Worm (Caenorhabditis elegans): ENCODE measurements around the gene Y94H6A.7.
"Not testable (repeated sequence)": the region's sequence is repeated elsewhere in the genome, so short reads cannot be mapped to it uniquely, and the experiment has no call there.

Gene Y94H6A.7

DNA sequence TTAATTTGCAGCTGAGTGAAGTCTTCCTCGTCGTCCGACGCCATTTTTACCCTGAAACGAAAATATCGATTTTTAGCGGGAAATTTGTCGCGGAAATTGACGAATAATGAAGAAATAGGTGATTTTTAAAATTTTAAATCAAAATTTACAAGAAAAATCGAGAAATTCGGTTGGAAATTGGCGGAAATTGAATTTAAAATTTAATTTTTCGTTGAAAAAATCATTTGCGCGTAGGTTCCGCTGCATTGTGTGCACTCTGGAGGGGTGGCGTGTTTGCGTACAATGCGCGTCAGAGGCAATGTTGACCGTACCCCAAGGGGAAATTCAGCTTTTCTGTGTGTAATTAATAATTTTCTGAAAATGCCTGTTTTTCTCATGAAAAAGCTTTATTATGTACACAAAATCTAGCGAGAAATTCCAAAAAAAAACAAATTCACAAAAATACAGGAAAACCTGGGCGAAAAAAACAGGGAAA is 12.4 kb downstream of the Y94H6A.7 start, which contains the start of gene Y94H6A.5 (continued):
- TF ChIP-seq die-1 (tag; optimal IDR thresholded peaks at IDR 0.05) (no peak), Y53G8AR.9 (GFP tag; conservative IDR thresholded peaks at IDR 0.05) (no peak), mes-4 (tag; optimal IDR thresholded peaks at IDR 0.05) (no peak), Y67H2A.10 (GFP tag; conservative IDR thresholded peaks at IDR 0.05) (no peak), ztf-18 (tag; optimal IDR thresholded peaks at IDR 0.05) (peak; percentile 26), ztf-28 (GFP tag; IDR thresholded peaks at IDR 0.05) (peak; percentile 72; the same call in 1 of the 2 replicates), attf-3 (GFP tag; conservative IDR thresholded peaks at IDR 0.05) (0 out of 2 replicates have a peak, but pooled peaks have one; percentile 21), snpc-1.3 (tag; optimal IDR thresholded peaks at IDR 0.05; ENCODE audit: insufficient read depth) (no peak), lag-1 (GFP tag; IDR thresholded peaks at IDR 0.05) (no peak), B0261.1 (tag; optimal IDR thresholded peaks at IDR 0.05) (no peak), ceh-58 (GFP tag; IDR thresholded peaks at IDR 0.05) (no peak), ets-4 (GFP tag; optimal IDR thresholded peaks at IDR 0.05) (no peak), tlf-1 (GFP tag; optimal IDR thresholded peaks at IDR 0.05) (no peak), repo-1 (tag; optimal IDR thresholded peaks at IDR 0.05) (no peak), rec-8 (tag; optimal IDR thresholded peaks at IDR 0.05) (no peak), F22D6.2 (tag; optimal IDR thresholded peaks at IDR 0.05) (no peak), egrh-3 (GFP tag; IDR thresholded peaks at IDR 0.05) (0 out of 2 replicates have a peak, but pooled peaks have one; percentile 9), F39B2.1 (GFP tag; IDR thresholded peaks at IDR 0.05) (no peak), nhr-179 (tag; optimal IDR thresholded peaks at IDR 0.05) (no peak), Y53F4B.3 (GFP tag; IDR thresholded peaks at IDR 0.05) (no peak), F33H1.4 (GFP tag; IDR thresholded peaks at IDR 0.05) (peak; percentile 32; the same call in 1 of the 2 replicates), B0336.3 (GFP tag; IDR thresholded peaks at IDR 0.05) (no peak), rpc-1 (optimal IDR thresholded peaks at IDR 0.05) (no peak), rpc-1 (tag; optimal IDR thresholded peaks at IDR 0.05) (no peak), hlh-12 (tag; optimal IDR thresholded peaks at IDR 0.05) (no peak), bed-1 (GFP tag; IDR thresholded peaks at IDR 0.05) (no peak), aptf-3 (GFP tag; IDR thresholded peaks at IDR 0.05) (no peak), hmg-20 (GFP tag; IDR thresholded peaks at IDR 0.05) (no peak), egl-18 (GFP tag; IDR thresholded peaks at IDR 0.05) (no peak), aptf-2 (GFP tag; conservative IDR thresholded peaks at IDR 0.05) (no peak), Y95B8A.8 (GFP tag; IDR thresholded peaks at IDR 0.05) (no peak)

DNA sequence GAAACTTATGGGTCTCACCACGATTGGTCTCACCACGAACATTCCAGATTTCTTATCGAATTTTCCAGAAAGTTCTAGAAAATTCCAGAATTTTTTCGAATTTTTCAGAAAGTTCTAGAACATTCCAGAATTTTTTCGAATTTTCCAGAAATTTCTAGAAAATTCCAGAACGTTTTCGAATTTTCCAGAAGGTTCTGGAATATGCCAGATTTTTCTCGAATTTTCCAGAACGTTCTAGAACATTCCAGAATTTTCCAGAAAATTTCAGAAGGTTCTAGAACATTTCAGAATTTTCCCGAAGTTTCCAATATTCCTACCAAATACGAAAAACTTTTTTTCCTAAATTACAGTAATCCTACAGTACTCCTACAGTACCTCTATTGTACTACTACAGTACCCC is 21.5 kb downstream of the Y94H6A.7 start:
- TF ChIP-seq rpc-1 (optimal IDR thresholded peaks at IDR 0.05) (peak; percentile 10), hsf-1 (GFP tag; IDR thresholded peaks at IDR 0.05) (peak; percentile 96)
- not testable (repeated sequence) for TF ChIP-seq rpc-1 (tag; optimal IDR thresholded peaks at IDR 0.05)

DNA sequence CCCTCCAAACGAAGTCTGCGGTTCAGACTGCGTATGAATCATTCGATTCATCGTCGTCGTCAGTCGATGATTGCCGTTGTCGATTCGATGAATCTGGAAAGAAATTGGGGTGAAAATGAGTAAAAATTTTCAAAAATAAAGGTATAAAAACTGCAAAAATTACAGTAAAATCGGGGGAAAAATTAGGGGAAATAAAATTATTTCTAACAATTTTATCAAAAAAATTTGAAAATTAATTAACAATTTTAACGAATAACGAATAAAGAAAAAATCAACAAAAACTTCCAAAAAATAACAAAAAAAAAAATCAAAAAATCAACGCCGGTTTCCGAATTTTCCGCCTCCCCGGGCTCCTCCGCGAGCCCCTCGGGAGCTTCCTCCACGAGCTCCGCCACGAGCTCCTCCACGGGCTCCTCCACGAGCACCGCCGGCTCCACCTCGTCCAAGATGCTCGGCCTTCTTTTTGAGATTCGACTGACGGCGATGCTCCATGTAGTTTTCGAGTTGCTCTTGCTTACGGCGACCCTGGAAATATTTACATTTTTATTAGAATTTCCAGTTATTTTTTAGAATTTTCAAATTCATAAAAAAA is 27.6 kb downstream of the Y94H6A.7 start, which contains the start of gene egrh-3:
Gene egrh-3 (minus strand): TSS at position 51 of the 592 bp plus-strand sequence.
- TF ChIP-seq T07F8.4 (tag; optimal IDR thresholded peaks at IDR 0.05) (no peak), egrh-3 (GFP tag; IDR thresholded peaks at IDR 0.05) (peak; percentile 94), snpc-1.1 (tag; optimal IDR thresholded peaks at IDR 0.05; ENCODE audit: insufficient read depth) (no peak), lin-54 (GFP tag; optimal IDR thresholded peaks at IDR 0.05) (no peak), F57C9.4 (tag; optimal IDR thresholded peaks at IDR 0.05) (no peak), ztf-28 (GFP tag; IDR thresholded peaks at IDR 0.05) (no peak)
